Fruit fly (Drosophila melanogaster) whole organism, embryonic: Measurements from ENCODE around the gene HipHop.

ENCODE experiments used
- Abd-B ChIP-seq: fragments of 200-800 bp; sonication (Bioruptor generic); optimal IDR thresholded peaks from 2 replicates; lab custom pipeline; 2018; ENCODE audit warnings: missing biosample characterization, mild to moderate bottlenecking, missing genetic modification characterization, moderate library complexity
- Blimp-1 ChIP-seq: fragments of 200-800 bp; sonication (Bioruptor generic); optimal IDR thresholded peaks from 3 replicates; lab custom pipeline; 2018; ENCODE audit warnings: missing biosample characterization, missing genetic modification characterization, mild to moderate bottlenecking, moderate library complexity, missing genetic modification reagents
- CG10321 ChIP-seq: fragments of 200-800 bp; sonication (Bioruptor generic); IDR thresholded peaks from 2 replicates; pipeline ENCODE4 v1.3.6; 2022; ENCODE audit warnings: missing biosample characterization, missing genetic modification characterization
- CG10565 ChIP-seq: fragments of 200-800 bp; sonication (Bioruptor generic); optimal IDR thresholded peaks from 3 replicates; lab custom pipeline; 2016; ENCODE audit warnings: missing biosample characterization, mild to moderate bottlenecking, missing genetic modification characterization
- CG11456 ChIP-seq: fragments of 200-800 bp; sonication (Bioruptor generic); IDR thresholded peaks from 3 replicates; pipeline ENCODE4 v1.3.6; 2022; ENCODE audit warnings: missing biosample characterization, missing genetic modification characterization
- CG11504 ChIP-seq: fragments of 200-800 bp; sonication (Bioruptor generic); optimal IDR thresholded peaks from 3 replicates; lab custom pipeline; 2019; ENCODE audit warnings: missing biosample characterization, mild to moderate bottlenecking, missing genetic modification characterization, moderate library complexity
- CG11723 ChIP-seq: fragments of 200-800 bp; sonication (Bioruptor generic); optimal IDR thresholded peaks from 2 replicates; lab custom pipeline; 2017; ENCODE audit warnings: missing biosample characterization, mild to moderate bottlenecking, missing genetic modification characterization
- CG12155 ChIP-seq: fragments of 200-800 bp; sonication (Bioruptor generic); optimal IDR thresholded peaks from 3 replicates; lab custom pipeline; 2016; ENCODE audit warnings: missing biosample characterization, missing genetic modification characterization
- CG12219 ChIP-seq: fragments of 200-800 bp; sonication (Bioruptor generic); optimal IDR thresholded peaks from 3 replicates; lab custom pipeline; 2018; ENCODE audit warnings: missing biosample characterization, mild to moderate bottlenecking, missing genetic modification characterization
- CG12744 ChIP-seq: fragments of 200-800 bp; sonication (Bioruptor generic); optimal IDR thresholded peaks from 2 replicates; lab custom pipeline; 2016; ENCODE audit warnings: missing biosample characterization, missing genetic modification characterization
- CG14441 ChIP-seq: fragments of 200-800 bp; sonication (Bioruptor generic); IDR thresholded peaks from 2 replicates; pipeline ENCODE4 v1.3.6; 2022; ENCODE audit warnings: missing biosample characterization, missing genetic modification characterization
- CG15269 ChIP-seq: fragments of 200-800 bp; sonication (Bioruptor generic); optimal IDR thresholded peaks from 2 replicates; lab custom pipeline; 2018; ENCODE audit warnings: missing biosample characterization, mild to moderate bottlenecking, missing genetic modification characterization, moderate library complexity
- CG16863 ChIP-seq: fragments of 200-800 bp; sonication (Bioruptor generic); optimal IDR thresholded peaks from 3 replicates; lab custom pipeline; 2016; ENCODE audit warnings: missing biosample characterization, missing genetic modification characterization
- CG17361 ChIP-seq: fragments of 200-800 bp; sonication (Bioruptor generic); IDR thresholded peaks from 3 replicates; pipeline ENCODE4 v1.3.6; 2022; ENCODE audit warnings: missing biosample characterization, missing genetic modification characterization
- CG17568 ChIP-seq: fragments of 200-800 bp; sonication (Bioruptor generic); optimal IDR thresholded peaks from 2 replicates; lab custom pipeline; 2018; ENCODE audit warnings: missing biosample characterization, mild to moderate bottlenecking, missing genetic modification characterization, moderate library complexity
- CG18619 ChIP-seq: fragments of 200-800 bp; sonication (Bioruptor generic); optimal IDR thresholded peaks from 3 replicates; lab custom pipeline; 2017; ENCODE audit warnings: missing biosample characterization, mild to moderate bottlenecking, missing genetic modification characterization
- CG31441 ChIP-seq: fragments of 200-800 bp; sonication (Bioruptor generic); IDR thresholded peaks from 2 replicates; pipeline ENCODE4 v1.3.6; 2022; ENCODE audit warnings: missing biosample characterization, missing genetic modification characterization
- CG33213 ChIP-seq: fragments of 200-800 bp; sonication (Bioruptor generic); optimal IDR thresholded peaks from 3 replicates; lab custom pipeline; 2016; ENCODE audit warnings: missing biosample characterization, missing genetic modification characterization
- CG34422 ChIP-seq: fragments of 200-800 bp; sonication (Bioruptor generic); IDR thresholded peaks from 3 replicates; pipeline ENCODE4 v1.3.6; 2022; ENCODE audit warnings: missing biosample characterization, missing genetic modification characterization
- CG43689 ChIP-seq: fragments of 200-800 bp; sonication (Bioruptor generic); IDR thresholded peaks from 2 replicates; pipeline ENCODE4 v1.3.6; 2022; ENCODE audit warnings: missing biosample characterization, missing genetic modification characterization
- CG8478 ChIP-seq: fragments of >200 bp; optimal IDR thresholded peaks from 2 replicates; lab custom pipeline; 2018
- CTCF ChIP-seq: fragments of 200-800 bp; sonication (Bioruptor generic); optimal IDR thresholded peaks from 2 replicates; lab custom pipeline; 2017; ENCODE audit warnings: missing biosample characterization, mild to moderate bottlenecking, missing genetic modification characterization, moderate library complexity
- D ChIP-seq, 2 experiments: fragments of 200-800 bp in 1 of 2; fragments of >200 bp in 1 of 2; sonication (Bioruptor generic) in 1 of 2; optimal IDR thresholded peaks; 2 replicates in 1 of 2; 3 replicates in 1 of 2; lab custom pipeline; 2017; ENCODE audit warnings: mild to moderate bottlenecking in 1 of 2, missing biosample characterization in 1 of 2, missing genetic modification characterization in 1 of 2, missing genetic modification reagents in 1 of 2
- Dip3 ChIP-seq: fragments of 200-800 bp; sonication (Bioruptor generic); optimal IDR thresholded peaks from 3 replicates; lab custom pipeline; 2016; ENCODE audit warnings: missing biosample characterization, missing genetic modification characterization
- Eip74EF ChIP-seq, 2 experiments: fragments of 200-800 bp in 1 of 2; fragments of >200 bp in 1 of 2; sonication (Bioruptor generic) in 1 of 2; optimal IDR thresholded peaks; 2 replicates each; lab custom pipeline; 2017 to 2019; ENCODE audit warnings: missing biosample characterization in 2 of 2, missing genetic modification characterization in 2 of 2, mild to moderate bottlenecking in 1 of 2, moderate library complexity in 1 of 2
- GATAe ChIP-seq: fragments of 200-800 bp; sonication (Bioruptor generic); conservative IDR thresholded peaks from 2 replicates; pipeline ENCODE4 v1.3.6; 2022; ENCODE audit warnings: missing biosample characterization, missing genetic modification characterization
- Gug ChIP-seq: fragments of 200-800 bp; sonication (Bioruptor generic); IDR thresholded peaks from 4 replicates; pipeline ENCODE4 v1.3.6; 2022; ENCODE audit warnings: missing biosample characterization, missing genetic modification characterization
- MESR4 ChIP-seq: fragments of 200-800 bp; sonication (Bioruptor generic); optimal IDR thresholded peaks from 2 replicates; lab custom pipeline; 2018; ENCODE audit warnings: missing biosample characterization, mild to moderate bottlenecking, missing genetic modification characterization, moderate library complexity
- Pdp1 ChIP-seq, 2 experiments: fragments of 200-800 bp; sonication (Bioruptor generic); optimal IDR thresholded peaks; 3 replicates each; lab custom pipeline; 2016; ENCODE audit warnings: missing biosample characterization in 2 of 2, missing genetic modification characterization in 2 of 2, mild to moderate bottlenecking in 1 of 2, moderate library complexity in 1 of 2
- Xrp1 ChIP-seq: fragments of 200-800 bp; sonication (Bioruptor generic); IDR thresholded peaks from 2 replicates; pipeline ENCODE4 v1.3.6; 2022; ENCODE audit warnings: missing biosample characterization, missing genetic modification characterization
- ato ChIP-seq: fragments of 200-800 bp; sonication (Bioruptor generic); IDR thresholded peaks from 2 replicates; pipeline ENCODE4 v1.3.6; 2022; ENCODE audit warnings: missing biosample characterization, missing genetic modification characterization; ENCODE audit not compliant: partially characterized antibody
- bowl ChIP-seq: fragments of 200-800 bp; sonication (Bioruptor generic); IDR thresholded peaks from 2 replicates; pipeline ENCODE4 v1.3.6; 2022; ENCODE audit warnings: missing biosample characterization, missing genetic modification characterization
- cato ChIP-seq: fragments of 200-800 bp; sonication (Bioruptor generic); optimal IDR thresholded peaks from 2 replicates; lab custom pipeline; 2016; ENCODE audit warnings: missing biosample characterization, missing genetic modification characterization, borderline replicate concordance
- dysf ChIP-seq: fragments of 200-800 bp; sonication (Bioruptor generic); IDR thresholded peaks from 3 replicates; pipeline ENCODE4 v1.3.6; 2022; ENCODE audit warnings: missing biosample characterization, missing genetic modification characterization
- ems ChIP-seq: fragments of 200-800 bp; sonication (Bioruptor generic); optimal IDR thresholded peaks from 3 replicates; lab custom pipeline; 2016; ENCODE audit warnings: missing biosample characterization, missing genetic modification characterization
- gce ChIP-seq: fragments of 200-800 bp; sonication (Bioruptor generic); IDR thresholded peaks from 3 replicates; pipeline ENCODE4 v1.3.6; 2022; ENCODE audit warnings: missing biosample characterization, missing genetic modification characterization
- gem ChIP-seq: fragments of 200-800 bp; sonication (Bioruptor generic); optimal IDR thresholded peaks from 2 replicates; lab custom pipeline; 2019; ENCODE audit warnings: missing biosample characterization, mild to moderate bottlenecking, missing genetic modification characterization, moderate library complexity
- lab ChIP-seq: fragments of 200-800 bp; sonication (Bioruptor generic); optimal IDR thresholded peaks from 3 replicates; lab custom pipeline; 2017; ENCODE audit warnings: missing biosample characterization, missing genetic modification characterization, mild to moderate bottlenecking, moderate library complexity, missing genetic modification reagents
- lilli ChIP-seq: fragments of 200-800 bp; sonication (Bioruptor generic); optimal IDR thresholded peaks from 3 replicates; lab custom pipeline; 2016; ENCODE audit warnings: missing biosample characterization, missing genetic modification characterization
- maf-S ChIP-seq: fragments of 200-800 bp; sonication (Bioruptor generic); optimal IDR thresholded peaks from 2 replicates; lab custom pipeline; 2016; ENCODE audit warnings: missing biosample characterization, missing genetic modification characterization
- nau ChIP-seq: fragments of 200-800 bp; sonication (Bioruptor generic); optimal IDR thresholded peaks from 3 replicates; lab custom pipeline; 2017; ENCODE audit warnings: missing biosample characterization, mild to moderate bottlenecking, missing genetic modification characterization, missing genetic modification reagents
- nerfin-2 ChIP-seq: fragments of 200-800 bp; sonication (Bioruptor generic); IDR thresholded peaks from 2 replicates; pipeline ENCODE4 v1.3.6; 2022; ENCODE audit warnings: missing biosample characterization, missing genetic modification characterization; ENCODE audit not compliant: partially characterized antibody
- nmo ChIP-seq: fragments of 200-800 bp; sonication (Bioruptor generic); optimal IDR thresholded peaks from 2 replicates; lab custom pipeline; 2018; ENCODE audit warnings: missing biosample characterization, mild to moderate bottlenecking, missing genetic modification characterization, moderate library complexity
- nom ChIP-seq: fragments of 200-800 bp; sonication (Bioruptor generic); optimal IDR thresholded peaks from 2 replicates; lab custom pipeline; 2017; ENCODE audit warnings: missing biosample characterization, missing genetic modification characterization, mild to moderate bottlenecking, moderate library complexity, missing genetic modification reagents
- prd ChIP-seq, 3 experiments: fragments of >200 bp in 2 of 3; fragments of 200-800 bp in 1 of 3; sonication (Bioruptor generic) in 1 of 3; optimal IDR thresholded peaks in 2 of 3; IDR thresholded peaks in 1 of 3; 2 replicates in 2 of 3; 3 replicates in 1 of 3; pipeline versions ENCODE4 v1.3.6 to Lab custom; 2017 to 2022; ENCODE audit warnings: missing biosample characterization in 1 of 3, missing genetic modification characterization in 1 of 3
- psq ChIP-seq: fragments of 200-800 bp; sonication (Bioruptor generic); optimal IDR thresholded peaks from 2 replicates; lab custom pipeline; 2017; ENCODE audit warnings: missing biosample characterization, missing genetic modification characterization
- shn ChIP-seq: fragments of 200-800 bp; sonication (Bioruptor generic); optimal IDR thresholded peaks from 3 replicates; lab custom pipeline; 2016; ENCODE audit warnings: missing biosample characterization, missing genetic modification characterization
- sr ChIP-seq: fragments of 200-800 bp; sonication (Bioruptor generic); IDR thresholded peaks from 3 replicates; pipeline ENCODE4 v1.3.6; 2022; ENCODE audit warnings: missing biosample characterization, missing genetic modification characterization

HipHop gene

dm6 chr3L:18784562-18784961, 36.4 kb upstream of the HipHop start (continued):
- TF ChIP-seq nau (GFP tag; lab: Kevin White, UChicago): peak; percentile 16
- TF ChIP-seq CG34422: peak; percentile 84
- TF ChIP-seq GATAe: no peak
- peak; percentile 13 for TF ChIP-seq CTCF (GFP tag; lab: Kevin White, UChicago)
- peak; percentile 48 for TF ChIP-seq nmo
- TF ChIP-seq nom: no peak
- TF ChIP-seq CG43689 (GFP tag; lab: Robert Waterston, UW): peak; percentile 57; the same call in 1 of the 2 replicates
- no peak for TF ChIP-seq prd (optimal IDR thresholded peaks at IDR 0.05; lab: Kevin White, UChicago)
- peak; percentile 72 for TF ChIP-seq prd (GFP tag; IDR thresholded peaks at IDR 0.05; lab: Robert Waterston, UW)
- TF ChIP-seq Eip74EF (GFP tag; optimal IDR thresholded peaks at IDR 0.05; lab: Kevin White, UChicago): peak in 1 of 2 experiments; percentile 8
- peak; percentile 58 for TF ChIP-seq Xrp1 (GFP tag; lab: Robert Waterston, UW)
- peak; percentile 54; the same call in 2 of the 3 replicates for TF ChIP-seq CG11456
- TF ChIP-seq CG15269 (tag; lab: Kevin White, UChicago): peak; percentile 83
- no peak for TF ChIP-seq maf-S
- TF ChIP-seq CG10321: peak; percentile 56; the same call in 1 of the 2 replicates
- TF ChIP-seq CG11723 (GFP tag; lab: Kevin White, UChicago): no peak
- peak; percentile 9 for TF ChIP-seq CG12155
- TF ChIP-seq CG12219: peak; percentile 49
- TF ChIP-seq CG33213 (GFP tag; lab: Kevin White, UChicago): peak; percentile 19
- peak; percentile 16 for TF ChIP-seq cato
- peak; percentile 47; the same call in 2 of the 3 replicates for TF ChIP-seq CG17361
- peak; percentile 79 for TF ChIP-seq CG11504
- no peak for TF ChIP-seq CG8478
- peak; percentile 90 for TF ChIP-seq CG14441
- peak; percentile 58 for TF ChIP-seq CG31441 (GFP tag; lab: Robert Waterston, UW)
- TF ChIP-seq CG16863 (GFP tag; lab: Kevin White, UChicago): peak; percentile 56
- TF ChIP-seq MESR4: no peak
- TF ChIP-seq ems (GFP tag; lab: Kevin White, UChicago): peak; percentile 43
- peak; percentile 8 for TF ChIP-seq CG12744 (GFP tag; lab: Kevin White, UChicago)
- TF ChIP-seq CG18619 (GFP tag; lab: Kevin White, UChicago): peak; percentile 31
- peak; percentile 38; the same call in 1 of the 2 replicates for TF ChIP-seq nerfin-2
- peak; percentile 62; the same call in 2 of the 4 replicates for TF ChIP-seq Gug (GFP tag; lab: Robert Waterston, UW)
- TF ChIP-seq Dip3: no peak
- TF ChIP-seq CG17568 (GFP tag; lab: Kevin White, UChicago): peak; percentile 61
- TF ChIP-seq Blimp-1: peak; percentile 34
- peak; percentile 82 for TF ChIP-seq gem
- TF ChIP-seq Abd-B (GFP tag; lab: Kevin White, UChicago): peak; percentile 46
- peak; percentile 48; the same call in 1 of the 2 replicates for TF ChIP-seq bowl (GFP tag; lab: Robert Waterston, UW)
- peak; percentile 12 for TF ChIP-seq psq (GFP tag; lab: Kevin White, UChicago)
- peak; percentile 51; the same call in 1 of the 3 replicates for TF ChIP-seq sr (GFP tag; lab: Robert Waterston, UW)
- TF ChIP-seq lilli (GFP tag; lab: Kevin White, UChicago): peak; percentile 45
- TF ChIP-seq CG10565 (GFP tag; lab: Kevin White, UChicago): no peak
- peak; percentile 37 to 53 for TF ChIP-seq Pdp1 (GFP tag; optimal IDR thresholded peaks at IDR 0.05; lab: Kevin White, UChicago)
- TF ChIP-seq gce (GFP tag; lab: Robert Waterston, UW): peak; percentile 57; the same call in 1 of the 3 replicates
- TF ChIP-seq dysf (GFP tag; lab: Robert Waterston, UW): peak; percentile 82
- peak; percentile 79 for TF ChIP-seq lab (GFP tag; lab: Kevin White, UChicago)
- peak; percentile 51 for TF ChIP-seq shn
- TF ChIP-seq D (optimal IDR thresholded peaks at IDR 0.05; lab: Kevin White, UChicago): no peak
- no peak for TF ChIP-seq D (GFP tag; optimal IDR thresholded peaks at IDR 0.05; lab: Kevin White, UChicago)
- no peak for TF ChIP-seq ato (GFP tag; lab: Robert Waterston, UW)
